Worm (Caenorhabditis elegans) whole organism, L1 larva: ENCODE results near the gene F42A10.9.

Source experiments
- C04F5.9 ChIP-seq: sonication (generic microtip); optimal IDR thresholded peaks from 2 replicates; lab custom pipeline; 2016; ENCODE audit warnings: missing genetic modification characterization, missing compliant biosample characterization
- C34B4.2 ChIP-seq: sonication (generic microtip); optimal IDR thresholded peaks from 2 replicates; lab custom pipeline; 2017; ENCODE audit warnings: mild to moderate bottlenecking, missing genetic modification characterization, missing compliant biosample characterization
- F16B12.6 ChIP-seq: fragments of 150-350 bp; optimal IDR thresholded peaks from 2 replicates; lab custom pipeline; 2014; ENCODE audit warnings: missing biosample characterization, missing genetic modification characterization
- aha-1 ChIP-seq: fragments of 150-350 bp; optimal IDR thresholded peaks from 2 replicates; lab custom pipeline; 2014; ENCODE audit warnings: missing biosample characterization, missing genetic modification characterization
- alr-1 ChIP-seq: fragments of 200-800 bp; sonication (Bioruptor generic); optimal IDR thresholded peaks from 2 replicates; lab custom pipeline; 2018; ENCODE audit warnings: borderline replicate concordance, mild to moderate bottlenecking, missing genetic modification characterization, missing compliant biosample characterization
- aly-2 ChIP-seq: fragments of 150-350 bp; optimal IDR thresholded peaks from 2 replicates; lab custom pipeline; 2014; ENCODE audit warnings: missing biosample characterization, missing genetic modification characterization
- ama-1 ChIP-seq: fragments of 150-350 bp; optimal IDR thresholded peaks from 2 replicates; lab custom pipeline; 2014
- ceh-82 ChIP-seq, 3 experiments: fragments of 150-350 bp in 1 of 3; sonication (generic microtip) in 2 of 3; optimal IDR thresholded peaks; 2 replicates each; lab custom pipeline; 2014 to 2017; ENCODE audit warnings: missing biosample characterization in 3 of 3, missing genetic modification characterization in 3 of 3
- ceh-88 ChIP-seq: fragments of 200-800 bp; sonication (Bioruptor generic); IDR thresholded peaks from 2 replicates; pipeline ENCODE4 v1.3.6; 2022; ENCODE audit warnings: missing genetic modification characterization, missing compliant biosample characterization
- ceh-90 ChIP-seq: sonication (generic microtip); optimal IDR thresholded peaks from 2 replicates; lab custom pipeline; 2016; ENCODE audit warnings: missing genetic modification characterization, missing compliant biosample characterization
- dpl-1 ChIP-seq, 3 experiments: fragments of 150-350 bp in 2 of 3; sonication (generic microtip) in 1 of 3; optimal IDR thresholded peaks; 2 replicates each; lab custom pipeline; 2014 to 2017; ENCODE audit warnings: missing biosample characterization in 3 of 3, missing genetic modification characterization in 3 of 3, missing genetic modification reagents in 3 of 3
- efl-1 ChIP-seq, 4 experiments: fragments of 150-350 bp; optimal IDR thresholded peaks in 3 of 4; peaks in 1 of 4; 1 replicate in 1 of 4; 2 replicates in 3 of 4; lab custom pipeline; 2014; ENCODE audit warnings: missing biosample characterization in 2 of 4, missing genetic modification characterization in 2 of 4, missing genetic modification reagents in 2 of 4
- efl-3 ChIP-seq: fragments of 200-800 bp; sonication (Bioruptor generic); optimal IDR thresholded peaks from 2 replicates; lab custom pipeline; 2018; ENCODE audit warnings: mild to moderate bottlenecking, missing genetic modification characterization, missing compliant biosample characterization
- egl-13 ChIP-seq: sonication (generic microtip); optimal IDR thresholded peaks from 2 replicates; lab custom pipeline; 2016; ENCODE audit warnings: missing genotype, missing genetic modification reagents, missing genetic modification characterization, missing compliant biosample characterization
- egl-27 ChIP-seq, 2 experiments: fragments of 150-350 bp in 1 of 2; sonication (generic microtip); optimal IDR thresholded peaks; 3 replicates each; lab custom pipeline; 2017 to 2018; ENCODE audit warnings: missing biosample characterization in 2 of 2, missing genetic modification characterization in 2 of 2, missing genetic modification reagents in 2 of 2
- ets-5 ChIP-seq: fragments of 200-800 bp; sonication (Bioruptor generic); IDR thresholded peaks from 2 replicates; pipeline ENCODE4 v1.3.6; 2022; ENCODE audit warnings: missing genetic modification characterization, missing compliant biosample characterization
- fkh-10 ChIP-seq: sonication (generic microtip); optimal IDR thresholded peaks from 2 replicates; lab custom pipeline; 2017; ENCODE audit warnings: missing biosample characterization, missing genetic modification reagents, missing genetic modification characterization
- fkh-4 ChIP-seq: sonication (generic microtip); optimal IDR thresholded peaks from 2 replicates; lab custom pipeline; 2016; ENCODE audit warnings: missing compliant biosample characterization, missing genetic modification characterization, borderline replicate concordance
- fkh-8 ChIP-seq: sonication (generic microtip); optimal IDR thresholded peaks from 2 replicates; lab custom pipeline; 2016; ENCODE audit warnings: mild to moderate bottlenecking, missing genetic modification characterization, missing compliant biosample characterization
- fos-1 ChIP-seq: fragments of 150-350 bp; optimal IDR thresholded peaks from 2 replicates; lab custom pipeline; 2014; ENCODE audit warnings: missing biosample characterization, missing genetic modification characterization
- grh-1 ChIP-seq: fragments of 200-800 bp; sonication (Bioruptor generic); IDR thresholded peaks from 2 replicates; pipeline ENCODE4 v1.3.6; 2022; ENCODE audit warnings: missing genetic modification reagents, missing genetic modification characterization, missing compliant biosample characterization
- hlh-4 ChIP-seq: sonication (generic microtip); optimal IDR thresholded peaks from 2 replicates; lab custom pipeline; 2016; ENCODE audit warnings: mild to moderate bottlenecking, missing genetic modification characterization, missing compliant biosample characterization
- hpl-2 ChIP-seq: fragments of 150-350 bp; optimal IDR thresholded peaks from 2 replicates; lab custom pipeline; 2014; ENCODE audit warnings: missing biosample characterization, missing genetic modification reagents, missing genetic modification characterization
- irx-1 ChIP-seq: sonication (generic microtip); optimal IDR thresholded peaks from 2 replicates; lab custom pipeline; 2016; ENCODE audit warnings: missing genetic modification characterization, missing compliant biosample characterization
- jun-1 ChIP-seq: fragments of 150-350 bp; optimal IDR thresholded peaks from 2 replicates; lab custom pipeline; 2014; ENCODE audit warnings: missing biosample characterization, missing genetic modification reagents, missing genetic modification characterization
- lin-13 ChIP-seq: fragments of 150-350 bp; optimal IDR thresholded peaks from 2 replicates; lab custom pipeline; 2014; ENCODE audit warnings: missing biosample characterization, missing genetic modification reagents, missing genetic modification characterization
- lin-14 ChIP-seq: fragments of 200-800 bp; sonication (Bioruptor generic); optimal IDR thresholded peaks from 2 replicates; lab custom pipeline; 2018; ENCODE audit warnings: mild to moderate bottlenecking, missing genetic modification characterization, moderate library complexity, missing compliant biosample characterization
- lin-15B ChIP-seq: fragments of 150-350 bp; sonication (generic microtip); optimal IDR thresholded peaks from 3 replicates; lab custom pipeline; 2014; ENCODE audit warnings: missing biosample characterization, missing genetic modification characterization
- lin-35 ChIP-seq, 2 experiments: fragments of 150-350 bp; optimal IDR thresholded peaks; 2 replicates each; lab custom pipeline; 2014; ENCODE audit warnings: missing biosample characterization in 2 of 2, missing genetic modification characterization in 2 of 2, missing genetic modification reagents in 2 of 2
- lir-3 ChIP-seq: sonication (generic microtip); optimal IDR thresholded peaks from 2 replicates; lab custom pipeline; 2016; ENCODE audit warnings: mild to moderate bottlenecking, missing genetic modification characterization, moderate library complexity, missing compliant biosample characterization; ENCODE audit not compliant: poor library complexity
- lsy-2 ChIP-seq, 2 experiments: fragments of 150-350 bp; optimal IDR thresholded peaks; 2 replicates each; lab custom pipeline; 2014; ENCODE audit warnings: missing biosample characterization in 2 of 2, missing genetic modification characterization in 2 of 2
- mab-9 ChIP-seq: fragments of 200-800 bp; sonication (Bioruptor generic); IDR thresholded peaks from 2 replicates; pipeline ENCODE4 v1.3.6; 2022; ENCODE audit warnings: missing genetic modification reagents, missing genetic modification characterization, missing compliant biosample characterization
- mep-1 ChIP-seq: fragments of 150-350 bp; optimal IDR thresholded peaks from 2 replicates; lab custom pipeline; 2014; ENCODE audit warnings: missing biosample characterization, missing genetic modification characterization
- nhr-19 ChIP-seq: fragments of 200-800 bp; sonication (Bioruptor generic); conservative IDR thresholded peaks from 2 replicates; pipeline ENCODE4 v1.3.6; 2022; ENCODE audit warnings: missing genetic modification characterization, missing compliant biosample characterization
- nhr-237 ChIP-seq: fragments of 150-350 bp; optimal IDR thresholded peaks from 2 replicates; lab custom pipeline; 2014; ENCODE audit warnings: missing biosample characterization, missing genetic modification characterization
- nhr-28 ChIP-seq: fragments of 150-350 bp; optimal IDR thresholded peaks from 2 replicates; lab custom pipeline; 2014; ENCODE audit warnings: missing biosample characterization, missing genetic modification characterization
- nhr-71 ChIP-seq: sonication (generic microtip); optimal IDR thresholded peaks from 2 replicates; lab custom pipeline; 2016; ENCODE audit warnings: mild to moderate bottlenecking, missing genetic modification characterization, moderate library complexity, missing compliant biosample characterization
- nhr-76 ChIP-seq: sonication (generic microtip); optimal IDR thresholded peaks from 2 replicates; lab custom pipeline; 2017; ENCODE audit warnings: missing biosample characterization, missing genetic modification characterization
- nhr-77 ChIP-seq: fragments of 150-350 bp; optimal IDR thresholded peaks from 2 replicates; lab custom pipeline; 2014; ENCODE audit warnings: missing biosample characterization, missing genetic modification characterization
- nhr-84 ChIP-seq: sonication (generic microtip); optimal IDR thresholded peaks from 2 replicates; lab custom pipeline; 2017; ENCODE audit warnings: missing biosample characterization, missing genetic modification characterization
- nhr-85 ChIP-seq: sonication (generic microtip); peaks from one replicate; lab custom pipeline; 2016; ENCODE audit warnings: missing genetic modification characterization, inconsistent platforms, missing compliant biosample characterization
- pag-3 ChIP-seq: sonication (generic microtip); optimal IDR thresholded peaks from 2 replicates; lab custom pipeline; 2017; ENCODE audit warnings: missing genetic modification characterization, mild to moderate bottlenecking, missing compliant biosample characterization, antibody characterized with exemption, borderline replicate concordance; ENCODE audit not compliant: insufficient read depth
- skn-1 ChIP-seq: fragments of 150-350 bp; optimal IDR thresholded peaks from 2 replicates; lab custom pipeline; 2014; ENCODE audit warnings: missing biosample characterization, missing genetic modification characterization
- sup-37 ChIP-seq: fragments of 200-800 bp; sonication (Bioruptor generic); optimal IDR thresholded peaks from 2 replicates; lab custom pipeline; 2018; ENCODE audit warnings: mild to moderate bottlenecking, missing genetic modification characterization, missing compliant biosample characterization
- tlp-1 ChIP-seq: fragments of 150-350 bp; optimal IDR thresholded peaks from 2 replicates; lab custom pipeline; 2014; ENCODE audit warnings: missing biosample characterization, missing genetic modification characterization
- unc-130 ChIP-seq: fragments of 150-350 bp; optimal IDR thresholded peaks from 2 replicates; lab custom pipeline; 2017; ENCODE audit warnings: missing biosample characterization, missing genetic modification characterization, inconsistent platforms
- unc-86 ChIP-seq: sonication (generic microtip); optimal IDR thresholded peaks from 2 replicates; lab custom pipeline; 2016; ENCODE audit warnings: missing genetic modification characterization, missing compliant biosample characterization
- unc-98 ChIP-seq: fragments of 200-800 bp; sonication (Bioruptor generic); IDR thresholded peaks from 2 replicates; pipeline ENCODE4 v1.3.6; 2022; ENCODE audit warnings: missing genetic modification characterization, missing compliant biosample characterization
- ztf-4 ChIP-seq: fragments of 150-350 bp; optimal IDR thresholded peaks from 2 replicates; lab custom pipeline; 2014; ENCODE audit warnings: missing biosample characterization, missing genetic modification characterization

The F42A10.9 gene

DNA sequence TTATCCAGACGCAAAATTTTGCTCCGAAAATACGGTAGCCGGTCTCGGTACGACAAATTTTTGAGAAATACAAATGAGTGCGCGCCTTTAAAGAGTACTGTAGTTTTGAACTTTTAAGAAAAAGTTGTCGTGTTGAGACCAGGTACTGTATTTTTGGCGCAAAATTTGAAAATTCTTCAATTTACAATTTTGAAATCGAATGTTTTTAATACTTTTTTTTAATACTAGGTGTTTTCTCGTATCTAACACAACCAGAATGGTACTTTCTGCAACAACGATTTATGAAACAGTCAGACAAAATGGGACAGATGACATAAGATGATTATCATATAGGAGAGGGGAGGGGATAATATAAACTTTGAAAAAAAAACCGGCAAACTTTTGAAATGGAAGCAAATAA lies 31.3 kb downstream of the F42A10.9 start:
- TF ChIP-seq efl-1 (optimal IDR thresholded peaks at IDR 0.05; lab: Kevin White, UChicago) (no peak), efl-1 (GFP tag; optimal IDR thresholded peaks at IDR 0.05 in 1 of 2; lab: Kevin White, UChicago) (peak in 1 of 2 experiments; percentile 63), nhr-71 (tag; lab: Kevin White, UChicago) (no peak)

DNA sequence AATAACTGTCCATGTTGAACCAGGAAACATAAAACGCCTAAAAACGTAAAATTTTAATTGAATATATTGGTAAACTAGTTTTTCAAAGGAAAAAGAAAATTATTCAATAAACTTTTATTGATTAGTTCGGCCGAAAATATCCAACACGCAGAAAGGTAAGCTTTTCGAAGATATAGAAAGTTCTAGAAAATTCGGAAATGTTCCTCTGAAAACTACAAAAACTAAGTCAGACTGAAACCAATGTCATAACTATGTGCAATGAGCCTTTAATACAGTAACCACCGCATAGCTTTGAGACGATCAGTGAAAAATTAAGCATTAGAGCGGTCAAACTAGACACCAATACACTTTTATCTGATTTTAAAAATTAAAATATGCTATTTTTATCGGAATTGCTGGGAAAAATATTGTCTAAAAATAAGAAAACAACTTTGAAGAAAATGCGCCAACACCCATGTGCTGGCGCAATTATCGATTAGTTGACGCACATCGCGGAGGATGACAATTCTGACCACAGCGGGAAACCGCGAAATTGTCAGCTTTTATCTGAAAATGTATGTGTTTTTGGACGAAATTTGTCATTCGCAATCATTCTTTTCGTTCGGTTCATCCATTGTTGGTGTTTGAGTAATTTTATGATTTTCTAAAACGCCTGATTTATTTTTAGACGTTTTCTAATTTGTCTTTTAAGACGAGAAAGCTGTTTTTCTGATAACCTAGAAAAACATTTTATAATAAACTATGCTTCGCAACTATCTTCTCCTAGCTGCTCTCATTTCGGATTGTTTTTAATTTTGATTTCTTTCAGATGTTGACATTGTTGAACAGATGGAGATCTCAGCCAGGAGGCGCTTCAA lies 34.2 kb downstream of the F42A10.9 start, which contains the start of the genes C23G10.7 and rpn-2:
C23G10.7 (minus strand) TSS at position 37 of the 857 bp plus-strand sequence.
rpn-2 (plus strand) TSS at position 807 of the 857 bp plus-strand sequence.
- TF ChIP-seq fkh-4 = peak; percentile 25
- TF ChIP-seq tlp-1 = no peak
- TF ChIP-seq nhr-85 = peak; percentile 81
- no peak for TF ChIP-seq ceh-90
- peak; percentile 98 for TF ChIP-seq skn-1 (tag; lab: Kevin White, UChicago)
- peak; percentile 29 for TF ChIP-seq jun-1 (tag; lab: Kevin White, UChicago)
- TF ChIP-seq irx-1 (tag; lab: Kevin White, UChicago) = peak; percentile 49
- TF ChIP-seq lsy-2 (tag; optimal IDR thresholded peaks at IDR 0.05; lab: Kevin White, UChicago) = peak; percentile 83 to 86
- TF ChIP-seq egl-27 (tag; optimal IDR thresholded peaks at IDR 0.05; lab: Kevin White, UChicago) = no peak
- TF ChIP-seq sup-37 (GFP tag; lab: Kevin White, UChicago) = peak; percentile 1
- no peak for TF ChIP-seq hpl-2 (GFP tag; lab: Kevin White, UChicago)
- TF ChIP-seq C04F5.9 = peak; percentile 36
- no peak for TF ChIP-seq pag-3 (tag; lab: Kevin White, UChicago)
- TF ChIP-seq ztf-4 (tag; lab: Kevin White, UChicago) = no peak
- no peak for TF ChIP-seq efl-3 (GFP tag; lab: Kevin White, UChicago)
- no peak for TF ChIP-seq unc-98 (GFP tag; lab: Robert Waterston, UW)
- TF ChIP-seq lir-3 (tag; lab: Kevin White, UChicago) = peak; percentile 1
- TF ChIP-seq lin-35 (GFP tag; optimal IDR thresholded peaks at IDR 0.05; lab: Kevin White, UChicago) = peak; percentile 71 to 82
- peak; percentile 9 for TF ChIP-seq egl-13 (tag; lab: Kevin White, UChicago)
- TF ChIP-seq unc-86 (tag; lab: Kevin White, UChicago) = peak; percentile 61
- no peak for TF ChIP-seq unc-130
- TF ChIP-seq aly-2 (tag; lab: Kevin White, UChicago) = no peak
- TF ChIP-seq lin-13 (GFP tag; lab: Kevin White, UChicago) = peak; percentile 66
- TF ChIP-seq F16B12.6 (tag; lab: Kevin White, UChicago) = peak; percentile 52
- TF ChIP-seq fkh-8 (tag; lab: Kevin White, UChicago) = peak; percentile 44
- TF ChIP-seq mep-1 (tag; lab: Kevin White, UChicago) = peak; percentile 90
- peak; percentile 32 for TF ChIP-seq fos-1 (tag; lab: Kevin White, UChicago)
- no peak for TF ChIP-seq C34B4.2 (tag; lab: Kevin White, UChicago)
- TF ChIP-seq mab-9 (GFP tag; lab: Robert Waterston, UW) = no peak
- TF ChIP-seq nhr-77 (tag; lab: Kevin White, UChicago) = peak; percentile 47
- TF ChIP-seq fkh-10 (GFP tag; lab: Kevin White, UChicago) = peak; percentile 20
- peak; percentile 8; the same call in 1 of the 2 replicates for TF ChIP-seq grh-1 (GFP tag; lab: Robert Waterston, UW)
- no peak for TF ChIP-seq alr-1 (tag; lab: Kevin White, UChicago)
- no peak for TF ChIP-seq nhr-84 (tag; lab: Kevin White, UChicago)
- peak; percentile 14 for TF ChIP-seq ama-1 (lab: Kevin White, UChicago)
- no peak for TF ChIP-seq lin-15B (tag; lab: Kevin White, UChicago)
- TF ChIP-seq dpl-1 (GFP tag; optimal IDR thresholded peaks at IDR 0.05; lab: Kevin White, UChicago) = peak; percentile 53 to 79 (median 77)
- TF ChIP-seq ceh-82 (tag; optimal IDR thresholded peaks at IDR 0.05; lab: Kevin White, UChicago) = peak; percentile 62 to 68 (median 63)
- peak; percentile 64 for TF ChIP-seq lin-14 (GFP tag; lab: Kevin White, UChicago)
- TF ChIP-seq nhr-19 (GFP tag; lab: Robert Waterston, UW) = peak; percentile 72
- TF ChIP-seq ets-5 (GFP tag; lab: Robert Waterston, UW) = no peak
- TF ChIP-seq aha-1 (tag; lab: Kevin White, UChicago) = no peak
- no peak for TF ChIP-seq nhr-28
- TF ChIP-seq ceh-88 (GFP tag; lab: Robert Waterston, UW) = no peak
- no peak for TF ChIP-seq nhr-237 (tag; lab: Kevin White, UChicago)
- TF ChIP-seq hlh-4 (tag; lab: Kevin White, UChicago) = no peak
- no peak for TF ChIP-seq nhr-76 (tag; lab: Kevin White, UChicago)
